Worm (Caenorhabditis elegans): ENCODE results near the gene pdha-1.

DNA sequence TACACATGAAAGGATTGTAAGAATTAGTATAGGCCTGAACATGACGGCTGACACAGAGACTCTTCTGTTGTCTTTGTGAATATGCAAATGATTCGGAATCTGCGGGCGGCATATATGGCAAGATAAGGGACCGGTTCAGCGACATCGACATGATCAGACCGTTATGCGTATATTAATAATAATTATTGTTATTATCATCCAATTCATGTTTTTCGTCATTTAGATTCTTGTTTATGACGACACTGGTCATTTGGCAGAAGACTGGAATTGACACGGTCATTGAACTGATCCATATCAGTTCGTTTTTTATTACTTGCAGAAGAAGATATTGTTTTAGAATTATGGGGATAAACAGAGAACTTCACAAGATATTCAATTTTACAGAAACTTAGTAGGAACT, 15.6 kb upstream of the pdha-1 start, which contains the start of gene mtre-1:
- TF ChIP-seq ces-1 (GFP tag; optimal IDR thresholded peaks at IDR 0.05) (no peak), M03D4.4 (tag; optimal IDR thresholded peaks at IDR 0.05) (no peak), nhr-76 (tag; optimal IDR thresholded peaks at IDR 0.05) (no peak), pha-4 (tag; optimal IDR thresholded peaks at IDR 0.05) (no peak), lin-13 (tag; optimal IDR thresholded peaks at IDR 0.05) (no peak), nhr-12 (tag; optimal IDR thresholded peaks at IDR 0.05) (no peak), blmp-1 (tag; optimal IDR thresholded peaks at IDR 0.05) (no peak), nhr-237 (tag; optimal IDR thresholded peaks at IDR 0.05) (no peak), unc-62 (GFP tag; optimal IDR thresholded peaks at IDR 0.05) (no peak), elt-1 (tag; optimal IDR thresholded peaks at IDR 0.05; ENCODE audit: borderline replicate concordance, insufficient read depth) (peak; percentile 41)

All from whole organism, mixed stage, embryonic.